Fruit fly (Drosophila melanogaster) whole organism, wandering third instar larva: Measurements from ENCODE around the gene Hnf4.

Experiments
- Abd-B ChIP-seq: fragments of >200 bp; optimal IDR thresholded peaks from 2 replicates; lab custom pipeline; 2017; ENCODE audit warnings: missing biosample characterization, missing genetic modification characterization
- CG9705 ChIP-seq: fragments of 200-800 bp; sonication (Bioruptor generic); optimal IDR thresholded peaks from 2 replicates; lab custom pipeline; 2018; ENCODE audit warnings: missing biosample characterization, mild to moderate bottlenecking, missing genetic modification characterization
- HLH106 ChIP-seq: fragments of 200-800 bp; optimal IDR thresholded peaks from 3 replicates; lab custom pipeline; 2019; ENCODE audit warnings: missing biosample characterization, mild to moderate bottlenecking, missing genetic modification characterization, moderate library complexity
- Myc ChIP-seq: fragments of >200 bp; optimal IDR thresholded peaks from 2 replicates; lab custom pipeline; 2017
- OdsH ChIP-seq: fragments of 200-800 bp; sonication (Bioruptor generic); optimal IDR thresholded peaks from 2 replicates; lab custom pipeline; 2016; ENCODE audit warnings: missing biosample characterization, mild to moderate bottlenecking, missing genetic modification characterization
- br ChIP-seq: fragments of 200-800 bp; sonication (Bioruptor generic); optimal IDR thresholded peaks from 2 replicates; lab custom pipeline; 2016; ENCODE audit warnings: missing biosample characterization, missing genetic modification characterization
- dsf ChIP-seq: sonication (Bioruptor generic); optimal IDR thresholded peaks from 2 replicates; lab custom pipeline; 2016; ENCODE audit warnings: missing biosample characterization, missing genetic modification characterization, borderline replicate concordance
- ey ChIP-seq: fragments of 200-800 bp; sonication (Bioruptor generic); optimal IDR thresholded peaks from 2 replicates; lab custom pipeline; 2016; ENCODE audit warnings: missing biosample characterization, missing genetic modification characterization
- foxo ChIP-seq, 2 experiments: fragments of 200-800 bp; sonication (Bioruptor generic); optimal IDR thresholded peaks; 2 replicates in 1 of 2; 3 replicates in 1 of 2; lab custom pipeline; 2016 to 2017; ENCODE audit warnings: missing biosample characterization in 2 of 2, missing genetic modification characterization in 2 of 2
- fru ChIP-seq: fragments of 200-800 bp; sonication (Bioruptor generic); optimal IDR thresholded peaks from 3 replicates; lab custom pipeline; 2016; ENCODE audit warnings: missing biosample characterization, mild to moderate bottlenecking, missing genetic modification characterization
- h ChIP-seq: fragments of 200-800 bp; sonication (Bioruptor generic); optimal IDR thresholded peaks from 3 replicates; lab custom pipeline; 2016; ENCODE audit warnings: missing biosample characterization, mild to moderate bottlenecking, missing genetic modification characterization
- pan ChIP-seq: fragments of >200 bp; optimal IDR thresholded peaks from 2 replicates; lab custom pipeline; 2017
- usp ChIP-seq: fragments of >200 bp; optimal IDR thresholded peaks from 2 replicates; lab custom pipeline; 2017; ENCODE audit warnings: missing biosample characterization, missing genetic modification characterization
- woc ChIP-seq: sonication (Bioruptor generic); optimal IDR thresholded peaks from 2 replicates; lab custom pipeline; 2016; ENCODE audit warnings: missing biosample characterization, mild to moderate bottlenecking, missing genetic modification characterization

DNA sequence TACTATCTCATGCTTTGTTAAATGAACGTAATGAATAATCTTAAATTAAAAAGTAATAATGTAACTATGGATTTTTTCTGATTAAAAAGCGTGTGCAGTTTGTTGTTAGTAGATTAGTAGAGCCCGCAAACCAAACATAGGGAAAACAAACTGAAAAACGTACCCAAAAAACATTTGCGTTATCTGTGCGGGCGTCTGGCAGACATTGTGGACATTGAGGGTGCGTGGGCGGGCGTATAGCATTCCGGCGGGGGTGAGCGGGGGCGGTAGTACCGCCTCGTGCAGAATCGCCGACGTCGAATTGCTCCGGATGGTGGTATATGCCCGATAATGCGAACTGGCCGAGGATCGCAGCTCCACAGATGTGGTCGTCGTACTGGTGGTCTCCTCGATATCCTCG is 24.9 kb upstream of the Hnf4 start:
- TF ChIP-seq pan (lab: Kevin White, UChicago) (no peak), woc (no peak), ey (GFP tag; lab: Kevin White, UChicago) (no peak), OdsH (GFP tag; lab: Kevin White, UChicago) (no peak), foxo (GFP tag; optimal IDR thresholded peaks at IDR 0.05; lab: Kevin White, UChicago) (no peak), HLH106 (tag; lab: Kevin White, UChicago) (no peak), dsf (no peak), Abd-B (GFP tag; lab: Kevin White, UChicago) (no peak), fru (no peak), br (GFP tag; lab: Kevin White, UChicago) (no peak), CG9705 (GFP tag; lab: Kevin White, UChicago) (no peak), usp (GFP tag; lab: Kevin White, UChicago) (no peak), h (GFP tag; lab: Kevin White, UChicago) (no peak), Myc (lab: Kevin White, UChicago) (no peak)
